Fruit fly (Drosophila melanogaster) whole organism, adult: ENCODE results near the gene rols.

Experiments
- CG11617 ChIP-seq: fragments of 200-800 bp; sonication (Bioruptor generic); optimal IDR thresholded peaks from 2 replicates; lab custom pipeline; 2017; ENCODE audit warnings: mild to moderate bottlenecking, missing biosample characterization, missing genetic modification reagents, missing genetic modification characterization
- CG12768 ChIP-seq: fragments of 200-800 bp; sonication (Bioruptor generic); optimal IDR thresholded peaks from 2 replicates; lab custom pipeline; 2017; ENCODE audit warnings: missing biosample characterization, missing genetic modification characterization, mild to moderate bottlenecking, moderate library complexity, missing genetic modification reagents
- CG14711 ChIP-seq: fragments of 200-800 bp; sonication (Bioruptor generic); optimal IDR thresholded peaks from 2 replicates; lab custom pipeline; 2018; ENCODE audit warnings: missing biosample characterization, mild to moderate bottlenecking, missing genetic modification characterization, moderate library complexity
- CG1620 ChIP-seq: fragments of 200-800 bp; sonication (Bioruptor generic); optimal IDR thresholded peaks from 2 replicates; lab custom pipeline; 2016; ENCODE audit warnings: missing biosample characterization, missing genetic modification characterization
- CG33017 ChIP-seq: fragments of 200-800 bp; sonication (Bioruptor generic); optimal IDR thresholded peaks from 2 replicates; lab custom pipeline; 2018; ENCODE audit warnings: missing biosample characterization, mild to moderate bottlenecking, missing genetic modification characterization, moderate library complexity
- CG5204 ChIP-seq: fragments of 200-800 bp; sonication (Bioruptor generic); optimal IDR thresholded peaks from 2 replicates; lab custom pipeline; 2016; ENCODE audit warnings: missing biosample characterization, missing genetic modification characterization
- CG7045 ChIP-seq: fragments of 200-800 bp; sonication (Bioruptor generic); optimal IDR thresholded peaks from 2 replicates; lab custom pipeline; 2017; ENCODE audit warnings: missing biosample characterization, mild to moderate bottlenecking, missing genetic modification characterization
- CG7101 ChIP-seq: fragments of 200-800 bp; sonication (Bioruptor generic); optimal IDR thresholded peaks from 2 replicates; lab custom pipeline; 2018; ENCODE audit warnings: missing biosample characterization, mild to moderate bottlenecking, missing genetic modification characterization, moderate library complexity
- Clk ChIP-seq: fragments of 200-800 bp; sonication (Bioruptor generic); optimal IDR thresholded peaks from 2 replicates; lab custom pipeline; 2017; ENCODE audit warnings: missing biosample characterization, missing genetic modification characterization
- Crg-1 ChIP-seq: fragments of 200-800 bp; sonication (Bioruptor generic); optimal IDR thresholded peaks from 2 replicates; lab custom pipeline; 2016; ENCODE audit warnings: missing biosample characterization, missing genetic modification characterization
- Hr96 ChIP-seq: fragments of 200-800 bp; sonication (Bioruptor generic); optimal IDR thresholded peaks from 2 replicates; lab custom pipeline; 2016; ENCODE audit warnings: missing biosample characterization, missing genetic modification characterization
- Mnt ChIP-seq: fragments of 200-800 bp; sonication (Bioruptor generic); optimal IDR thresholded peaks from 2 replicates; lab custom pipeline; 2016; ENCODE audit warnings: missing biosample characterization, mild to moderate bottlenecking, missing genetic modification characterization
- bab1 ChIP-seq: fragments of 200-800 bp; sonication (Bioruptor generic); optimal IDR thresholded peaks from 3 replicates; lab custom pipeline; 2019; ENCODE audit warnings: missing biosample characterization, mild to moderate bottlenecking, missing genetic modification characterization, moderate library complexity
- cic ChIP-seq: fragments of 200-800 bp; sonication (Bioruptor generic); optimal IDR thresholded peaks from 2 replicates; lab custom pipeline; 2017; ENCODE audit warnings: missing biosample characterization, mild to moderate bottlenecking, missing genetic modification characterization, moderate library complexity
- cnc ChIP-seq, 2 experiments: fragments of >200 bp; optimal IDR thresholded peaks; 2 replicates each; lab custom pipeline; 2017
- kay ChIP-seq: fragments of 200-800 bp; sonication (Bioruptor generic); peaks from one replicate; lab custom pipeline; 2016; ENCODE audit warnings: missing biosample characterization, missing genetic modification characterization, borderline replicate concordance
- ovo ChIP-seq: fragments of 200-800 bp; sonication (Bioruptor generic); optimal IDR thresholded peaks from 2 replicates; lab custom pipeline; 2016; ENCODE audit warnings: missing biosample characterization, missing genetic modification characterization
- pad ChIP-seq: fragments of 200-800 bp; sonication (Bioruptor generic); optimal IDR thresholded peaks from 3 replicates; lab custom pipeline; 2017; ENCODE audit warnings: missing biosample characterization, missing genetic modification characterization, mild to moderate bottlenecking, moderate library complexity, missing genetic modification reagents
- tj ChIP-seq: fragments of 200-800 bp; sonication (Bioruptor generic); optimal IDR thresholded peaks from 3 replicates; lab custom pipeline; 2017; ENCODE audit warnings: missing biosample characterization, mild to moderate bottlenecking, missing genetic modification characterization, moderate library complexity
- toe ChIP-seq: fragments of 200-800 bp; sonication (Bioruptor generic); optimal IDR thresholded peaks from 2 replicates; lab custom pipeline; 2016; ENCODE audit warnings: missing biosample characterization, missing genetic modification characterization

rols gene

dm6 chr3L:12108515-12108914 lies 43.9 kb upstream of the rols start:
- no peak for TF ChIP-seq CG1620
- TF ChIP-seq pad: no peak
- TF ChIP-seq Mnt (GFP tag; lab: Kevin White, UChicago): no peak
- TF ChIP-seq CG7101 (tag; lab: Kevin White, UChicago): no peak
- no peak for TF ChIP-seq tj
- no peak for TF ChIP-seq cnc (optimal IDR thresholded peaks at IDR 0.05; lab: Kevin White, UChicago)
- TF ChIP-seq kay (GFP tag; lab: Kevin White, UChicago): no peak
- TF ChIP-seq bab1 (GFP tag; lab: Kevin White, UChicago): no peak
- TF ChIP-seq CG11617 (GFP tag; lab: Kevin White, UChicago): no peak
- no peak for TF ChIP-seq Hr96 (GFP tag; lab: Kevin White, UChicago)

dm6 chr3L:12107378-12107777 lies 42.7 kb upstream of the rols start:
- TF ChIP-seq CG33017 (tag; lab: Kevin White, UChicago): no peak
- TF ChIP-seq CG14711 (tag; lab: Kevin White, UChicago): no peak
- no peak for TF ChIP-seq CG11617 (GFP tag; lab: Kevin White, UChicago)
- no peak for TF ChIP-seq CG7101 (tag; lab: Kevin White, UChicago)
- TF ChIP-seq CG7045 (GFP tag; lab: Kevin White, UChicago): no peak
- no peak for TF ChIP-seq bab1 (GFP tag; lab: Kevin White, UChicago)
- no peak for TF ChIP-seq Hr96 (GFP tag; lab: Kevin White, UChicago)
- no peak for TF ChIP-seq Crg-1 (GFP tag; lab: Kevin White, UChicago)
- TF ChIP-seq toe (GFP tag; lab: Kevin White, UChicago): no peak
- TF ChIP-seq kay (GFP tag; lab: Kevin White, UChicago): no peak
- no peak for TF ChIP-seq CG12768 (GFP tag; lab: Kevin White, UChicago)
- no peak for TF ChIP-seq cnc (optimal IDR thresholded peaks at IDR 0.05; lab: Kevin White, UChicago)
- TF ChIP-seq Mnt (GFP tag; lab: Kevin White, UChicago): no peak
- TF ChIP-seq CG5204: no peak
- no peak for TF ChIP-seq CG1620

dm6 chr3L:12101924-12102383 lies 37.3 kb upstream of the rols start:
- no peak for TF ChIP-seq ovo (GFP tag; lab: Kevin White, UChicago)
- no peak for TF ChIP-seq CG1620
- TF ChIP-seq toe (GFP tag; lab: Kevin White, UChicago): no peak
- no peak for TF ChIP-seq Mnt (GFP tag; lab: Kevin White, UChicago)
- no peak for TF ChIP-seq CG11617 (GFP tag; lab: Kevin White, UChicago)
- TF ChIP-seq Clk: no peak
- TF ChIP-seq pad: no peak
- no peak for TF ChIP-seq kay (GFP tag; lab: Kevin White, UChicago)
- TF ChIP-seq CG7101 (tag; lab: Kevin White, UChicago): no peak

- no peak for TF ChIP-seq Hr96 (GFP tag; lab: Kevin White, UChicago)
- TF ChIP-seq kay (GFP tag; lab: Kevin White, UChicago): no peak
- no peak for TF ChIP-seq CG11617 (GFP tag; lab: Kevin White, UChicago)
- no peak for TF ChIP-seq tj
- TF ChIP-seq pad: no peak
- no peak for TF ChIP-seq CG14711 (tag; lab: Kevin White, UChicago)
- no peak for TF ChIP-seq toe (GFP tag; lab: Kevin White, UChicago)
- TF ChIP-seq CG7101 (tag; lab: Kevin White, UChicago): no peak
- TF ChIP-seq CG5204: no peak
- no peak for TF ChIP-seq CG1620
- no peak for TF ChIP-seq cic (GFP tag; lab: Kevin White, UChicago)
- no peak for TF ChIP-seq cnc (optimal IDR thresholded peaks at IDR 0.05; lab: Kevin White, UChicago)
- no peak for TF ChIP-seq Mnt (GFP tag; lab: Kevin White, UChicago)
- TF ChIP-seq CG33017 (tag; lab: Kevin White, UChicago): no peak
- TF ChIP-seq bab1 (GFP tag; lab: Kevin White, UChicago): no peak
- no peak for TF ChIP-seq Clk
- TF ChIP-seq CG7045 (GFP tag; lab: Kevin White, UChicago): no peak
- no peak for TF ChIP-seq CG12768 (GFP tag; lab: Kevin White, UChicago)
- TF ChIP-seq ovo (GFP tag; lab: Kevin White, UChicago): no peak
These were observed 34.8 kb upstream of the rols start for dm6 chr3L:12099329-12100031.

- TF ChIP-seq CG1620: no peak
- no peak for TF ChIP-seq CG7045 (GFP tag; lab: Kevin White, UChicago)
- no peak for TF ChIP-seq bab1 (GFP tag; lab: Kevin White, UChicago)
- no peak for TF ChIP-seq CG5204
- no peak for TF ChIP-seq tj
- TF ChIP-seq CG12768 (GFP tag; lab: Kevin White, UChicago): no peak
- TF ChIP-seq cic (GFP tag; lab: Kevin White, UChicago): no peak
- no peak for TF ChIP-seq CG14711 (tag; lab: Kevin White, UChicago)
- no peak for TF ChIP-seq kay (GFP tag; lab: Kevin White, UChicago)
- TF ChIP-seq CG11617 (GFP tag; lab: Kevin White, UChicago): no peak
These were observed 32.4 kb upstream of the rols start for dm6 chr3L:12096799-12097662.
